Fruit fly (Drosophila melanogaster) whole organism, prepupa: ENCODE data around the gene HP1c.
A peak's percentile ranks its signal among the peaks of the same experiment; 100 is the strongest.

Experiments
- CG10631 ChIP-seq: fragments of 200-800 bp; sonication (Bioruptor generic); optimal IDR thresholded peaks from 2 replicates; lab custom pipeline; 2016; ENCODE audit warnings: missing biosample characterization, missing genetic modification characterization
- CG11294 ChIP-seq: fragments of 200-800 bp; sonication (Bioruptor generic); IDR thresholded peaks from 2 replicates; pipeline ENCODE4 v1.3.6; 2022; ENCODE audit warnings: missing biosample characterization, missing genetic modification characterization
- CG11762 ChIP-seq: fragments of 200-800 bp; sonication (Bioruptor generic); optimal IDR thresholded peaks from 3 replicates; lab custom pipeline; 2016; ENCODE audit warnings: missing biosample characterization, missing genetic modification characterization; ENCODE audit not compliant: insufficient read depth
- CG11902 ChIP-seq: fragments of 200-800 bp; sonication (Bioruptor generic); optimal IDR thresholded peaks from 3 replicates; lab custom pipeline; 2016; ENCODE audit warnings: missing biosample characterization, missing genetic modification characterization
- CG15336 ChIP-seq: fragments of 200-800 bp; sonication (Bioruptor generic); IDR thresholded peaks from 2 replicates; pipeline ENCODE4 v1.3.6; 2022; ENCODE audit warnings: missing biosample characterization, missing genetic modification characterization
- CG1621 ChIP-seq: fragments of 200-800 bp; sonication (Bioruptor generic); optimal IDR thresholded peaks from 3 replicates; lab custom pipeline; 2018; ENCODE audit warnings: missing biosample characterization, mild to moderate bottlenecking, missing genetic modification characterization
- CG16779 ChIP-seq: fragments of 200-800 bp; sonication (Bioruptor generic); optimal IDR thresholded peaks from 3 replicates; lab custom pipeline; 2017; ENCODE audit warnings: missing biosample characterization, mild to moderate bottlenecking, missing genetic modification characterization
- CG3032 ChIP-seq: fragments of 200-800 bp; optimal IDR thresholded peaks from 2 replicates; lab custom pipeline; 2019; ENCODE audit warnings: missing biosample characterization, mild to moderate bottlenecking, missing genetic modification characterization, moderate library complexity
- CG31627 ChIP-seq: fragments of 200-800 bp; sonication (Bioruptor generic); optimal IDR thresholded peaks from 3 replicates; lab custom pipeline; 2016; ENCODE audit warnings: missing biosample characterization, missing genetic modification characterization
- CG32006 ChIP-seq: fragments of 200-800 bp; sonication (Bioruptor generic); optimal IDR thresholded peaks from 3 replicates; lab custom pipeline; 2017; ENCODE audit warnings: missing biosample characterization, mild to moderate bottlenecking, missing genetic modification characterization
- CG34406 ChIP-seq: fragments of 200-800 bp; sonication (Bioruptor generic); optimal IDR thresholded peaks from 3 replicates; lab custom pipeline; 2016; ENCODE audit warnings: missing biosample characterization, missing genetic modification characterization
- CG3919 ChIP-seq: fragments of 200-800 bp; sonication (Bioruptor generic); optimal IDR thresholded peaks from 3 replicates; lab custom pipeline; 2016; ENCODE audit warnings: missing biosample characterization, missing genetic modification characterization
- CG4318 ChIP-seq: fragments of 200-800 bp; sonication (Bioruptor generic); optimal IDR thresholded peaks from 3 replicates; lab custom pipeline; 2017; ENCODE audit warnings: missing biosample characterization, mild to moderate bottlenecking, missing genetic modification characterization
- CG6163 ChIP-seq: fragments of 200-800 bp; sonication (Bioruptor generic); IDR thresholded peaks from 3 replicates; pipeline ENCODE4 v1.3.6; 2022; ENCODE audit warnings: missing biosample characterization, missing genetic modification characterization
- CG6276 ChIP-seq: fragments of 200-800 bp; sonication (Bioruptor generic); optimal IDR thresholded peaks from 2 replicates; lab custom pipeline; 2017; ENCODE audit warnings: missing biosample characterization, mild to moderate bottlenecking, missing genetic modification characterization
- CG6792 ChIP-seq: fragments of 200-800 bp; sonication (Bioruptor generic); optimal IDR thresholded peaks from 3 replicates; lab custom pipeline; 2016; ENCODE audit warnings: missing biosample characterization, missing genetic modification characterization
- CG6808 ChIP-seq: fragments of 200-800 bp; sonication (Bioruptor generic); optimal IDR thresholded peaks from 3 replicates; lab custom pipeline; 2017; ENCODE audit warnings: missing biosample characterization, missing genetic modification characterization, mild to moderate bottlenecking, moderate library complexity, missing genetic modification reagents
- CG6854 ChIP-seq: fragments of 200-800 bp; sonication (Bioruptor generic); optimal IDR thresholded peaks from 2 replicates; lab custom pipeline; 2017; ENCODE audit warnings: missing biosample characterization, mild to moderate bottlenecking, missing genetic modification characterization
- CG7368 ChIP-seq: fragments of 200-800 bp; sonication (Bioruptor generic); optimal IDR thresholded peaks from 3 replicates; lab custom pipeline; 2016; ENCODE audit warnings: missing biosample characterization, missing genetic modification characterization
- CG8119 ChIP-seq: fragments of 200-800 bp; sonication (Bioruptor generic); IDR thresholded peaks from 3 replicates; pipeline ENCODE4 v1.3.6; 2022; ENCODE audit warnings: missing biosample characterization, missing genetic modification characterization
- CG8319 ChIP-seq: fragments of 200-800 bp; sonication (Bioruptor generic); optimal IDR thresholded peaks from 3 replicates; lab custom pipeline; 2016; ENCODE audit warnings: missing biosample characterization, missing genetic modification characterization
- Eip75B ChIP-seq: fragments of 200-800 bp; sonication (Bioruptor generic); optimal IDR thresholded peaks from 3 replicates; lab custom pipeline; 2016; ENCODE audit warnings: missing biosample characterization, missing genetic modification characterization
- Eip93F ChIP-seq: fragments of 200-800 bp; sonication (Bioruptor generic); optimal IDR thresholded peaks from 2 replicates; lab custom pipeline; 2016; ENCODE audit warnings: missing biosample characterization, mild to moderate bottlenecking, missing genetic modification characterization
- Ets96B ChIP-seq: fragments of 200-800 bp; optimal IDR thresholded peaks from 2 replicates; lab custom pipeline; 2019; ENCODE audit warnings: missing biosample characterization, mild to moderate bottlenecking, missing genetic modification characterization, moderate library complexity
- Gug ChIP-seq: fragments of 200-800 bp; sonication (Bioruptor generic); IDR thresholded peaks from 2 replicates; pipeline ENCODE4 v1.3.6; 2022; ENCODE audit warnings: missing biosample characterization, missing genetic modification characterization
- Hr38 ChIP-seq: sonication (Bioruptor generic); optimal IDR thresholded peaks from 2 replicates; lab custom pipeline; 2016; ENCODE audit warnings: missing biosample characterization, missing genetic modification characterization
- Hr39 ChIP-seq: fragments of 200-800 bp; sonication (Bioruptor generic); optimal IDR thresholded peaks from 2 replicates; lab custom pipeline; 2016; ENCODE audit warnings: missing biosample characterization, missing genetic modification characterization
- Hr4 ChIP-seq: fragments of 200-800 bp; sonication (Bioruptor generic); optimal IDR thresholded peaks from 3 replicates; lab custom pipeline; 2016; ENCODE audit warnings: missing biosample characterization, missing genetic modification characterization
- Met ChIP-seq: fragments of 200-800 bp; sonication (Bioruptor generic); optimal IDR thresholded peaks from 3 replicates; lab custom pipeline; 2016; ENCODE audit warnings: missing biosample characterization, missing genetic modification characterization
- Smox ChIP-seq: fragments of 200-800 bp; sonication (Bioruptor generic); optimal IDR thresholded peaks from 3 replicates; lab custom pipeline; 2016; ENCODE audit warnings: missing biosample characterization, missing genetic modification characterization
- Sox14 ChIP-seq: fragments of 200-800 bp; sonication (Bioruptor generic); optimal IDR thresholded peaks from 3 replicates; lab custom pipeline; 2016; ENCODE audit warnings: missing biosample characterization, missing genetic modification characterization
- Sox15 ChIP-seq: fragments of 200-800 bp; sonication (Bioruptor generic); optimal IDR thresholded peaks from 3 replicates; lab custom pipeline; 2016; ENCODE audit warnings: missing biosample characterization, missing genetic modification characterization
- achi ChIP-seq: fragments of 200-800 bp; sonication (Bioruptor generic); optimal IDR thresholded peaks from 3 replicates; lab custom pipeline; 2016; ENCODE audit warnings: missing biosample characterization, missing genetic modification characterization
- acj6 ChIP-seq: fragments of 200-800 bp; sonication (Bioruptor generic); optimal IDR thresholded peaks from 3 replicates; lab custom pipeline; 2016; ENCODE audit warnings: missing biosample characterization, missing genetic modification characterization
- eg ChIP-seq: fragments of 200-800 bp; sonication (Bioruptor generic); IDR thresholded peaks from 3 replicates; pipeline ENCODE4 v1.3.6; 2022; ENCODE audit warnings: missing biosample characterization, missing genetic modification characterization
- esn ChIP-seq: fragments of 200-800 bp; sonication (Bioruptor generic); optimal IDR thresholded peaks from 2 replicates; lab custom pipeline; 2016; ENCODE audit warnings: missing biosample characterization, mild to moderate bottlenecking, missing genetic modification characterization, moderate library complexity
- lz ChIP-seq: fragments of 200-800 bp; sonication (Bioruptor generic); optimal IDR thresholded peaks from 3 replicates; lab custom pipeline; 2016; ENCODE audit warnings: missing biosample characterization, missing genetic modification characterization
- pdm3 ChIP-seq: fragments of 200-800 bp; sonication (Bioruptor generic); optimal IDR thresholded peaks from 3 replicates; lab custom pipeline; 2016; ENCODE audit warnings: missing biosample characterization, missing genetic modification characterization
- salr ChIP-seq, 2 experiments: fragments of 200-800 bp; sonication (Bioruptor generic); optimal IDR thresholded peaks; 3 replicates each; lab custom pipeline; 2016 to 2018; ENCODE audit warnings: missing biosample characterization in 2 of 2, missing genetic modification characterization in 2 of 2, mild to moderate bottlenecking in 1 of 2
- spab ChIP-seq: fragments of 200-800 bp; sonication (Bioruptor generic); optimal IDR thresholded peaks from 2 replicates; lab custom pipeline; 2017; ENCODE audit warnings: missing biosample characterization, mild to moderate bottlenecking, missing genetic modification characterization, missing genetic modification reagents
- ss ChIP-seq, 2 experiments: fragments of 200-800 bp; sonication (Bioruptor generic); optimal IDR thresholded peaks; 2 replicates in 1 of 2; 3 replicates in 1 of 2; lab custom pipeline; 2017 to 2018; ENCODE audit warnings: mild to moderate bottlenecking in 2 of 2, missing biosample characterization in 2 of 2, missing genetic modification characterization in 2 of 2, moderate library complexity in 1 of 2
- svp ChIP-seq: fragments of 200-800 bp; sonication (Bioruptor generic); peaks from one replicate; lab custom pipeline; 2016; ENCODE audit warnings: missing biosample characterization, missing genetic modification characterization
- vri ChIP-seq: fragments of 200-800 bp; sonication (Bioruptor generic); optimal IDR thresholded peaks from 3 replicates; lab custom pipeline; 2016; ENCODE audit warnings: missing biosample characterization, mild to moderate bottlenecking, missing genetic modification characterization

HP1c gene

dm6 chr3R:22727857-22728256 is 17.6 kb upstream of the HP1c start:
- peak; percentile 41 for TF ChIP-seq esn
- no peak for TF ChIP-seq CG8119
- TF ChIP-seq CG16779 (tag; lab: Kevin White, UChicago) = no peak
- TF ChIP-seq CG4318 (GFP tag; lab: Kevin White, UChicago) = peak; percentile 13
- TF ChIP-seq CG6854 (GFP tag; lab: Kevin White, UChicago) = no peak
- no peak for TF ChIP-seq CG6276 (GFP tag; lab: Kevin White, UChicago)
- TF ChIP-seq CG11294 (GFP tag; lab: Robert Waterston, UW) = peak; percentile 41; the same call in 1 of the 2 replicates
- peak; percentile 80 for TF ChIP-seq CG15336 (GFP tag; lab: Robert Waterston, UW)
- no peak for TF ChIP-seq ss (GFP tag; optimal IDR thresholded peaks at IDR 0.05; lab: Kevin White, UChicago)
- TF ChIP-seq Hr38 (GFP tag; lab: Kevin White, UChicago) = no peak
- TF ChIP-seq CG10631 (GFP tag; lab: Kevin White, UChicago) = peak; percentile 9
- peak; percentile 7 for TF ChIP-seq vri (GFP tag; lab: Kevin White, UChicago)
- TF ChIP-seq Smox = no peak
- peak; percentile 87 for TF ChIP-seq eg (GFP tag; lab: Robert Waterston, UW)
- TF ChIP-seq Eip93F (GFP tag; lab: Kevin White, UChicago) = no peak
- peak; percentile 56 for TF ChIP-seq svp
- no peak for TF ChIP-seq achi (GFP tag; lab: Kevin White, UChicago)
- TF ChIP-seq CG32006 (GFP tag; lab: Kevin White, UChicago) = peak; percentile 72
- TF ChIP-seq CG31627 (GFP tag; lab: Kevin White, UChicago) = peak; percentile 48
- peak; percentile 16 for TF ChIP-seq lz (GFP tag; lab: Kevin White, UChicago)
- no peak for TF ChIP-seq CG3919 (GFP tag; lab: Kevin White, UChicago)
- TF ChIP-seq salr (GFP tag; optimal IDR thresholded peaks at IDR 0.05; lab: Kevin White, UChicago) = no peak
- no peak for TF ChIP-seq CG3032 (tag; lab: Kevin White, UChicago)
- no peak for TF ChIP-seq Met (GFP tag; lab: Kevin White, UChicago)
- TF ChIP-seq acj6 (GFP tag; lab: Kevin White, UChicago) = no peak
- TF ChIP-seq CG11762 (GFP tag; lab: Kevin White, UChicago) = no peak
- no peak for TF ChIP-seq Hr39 (GFP tag; lab: Kevin White, UChicago)
- TF ChIP-seq CG11902 (GFP tag; lab: Kevin White, UChicago) = no peak
- TF ChIP-seq CG8319 (GFP tag; lab: Kevin White, UChicago) = peak; percentile 32
- TF ChIP-seq Ets96B = no peak
- TF ChIP-seq CG6792 = peak; percentile 16
- TF ChIP-seq CG6163 = no peak
- TF ChIP-seq Hr4 (GFP tag; lab: Kevin White, UChicago) = peak; percentile 67
- peak; percentile 54 for TF ChIP-seq Gug (GFP tag; lab: Robert Waterston, UW)

- no peak for TF ChIP-seq CG8119
- TF ChIP-seq CG34406 = no peak
- TF ChIP-seq Sox15 (GFP tag; lab: Kevin White, UChicago) = no peak
- no peak for TF ChIP-seq CG31627 (GFP tag; lab: Kevin White, UChicago)
- no peak for TF ChIP-seq vri (GFP tag; lab: Kevin White, UChicago)
- no peak for TF ChIP-seq Eip75B (GFP tag; lab: Kevin White, UChicago)
- TF ChIP-seq spab (GFP tag; lab: Kevin White, UChicago) = no peak
- TF ChIP-seq eg (GFP tag; lab: Robert Waterston, UW) = no peak
Observed at dm6 chr3R:22732995-22733394, 12.4 kb upstream of the HP1c start.

DNA sequence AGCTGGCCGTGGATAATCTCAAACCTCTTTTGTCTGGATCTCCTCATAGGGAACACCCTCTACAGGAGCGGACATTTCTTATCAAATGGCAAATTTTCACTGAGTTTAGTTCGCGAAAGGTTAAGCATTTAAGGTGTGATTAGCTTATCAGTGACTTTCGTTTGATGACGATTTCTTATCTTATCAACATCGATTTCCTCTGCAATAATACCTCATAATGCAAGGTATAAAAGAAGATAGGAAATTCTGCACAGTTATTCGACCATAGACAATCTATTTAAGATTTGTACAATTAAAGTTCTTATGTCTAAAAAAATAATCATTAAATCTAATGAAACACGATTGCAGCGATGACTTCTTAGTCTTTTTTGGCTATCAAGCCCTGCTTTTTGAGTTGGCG is 11.7 kb upstream of the HP1c start, which contains the start of gene Takl2:
TSS of gene Takl2 (minus strand) at position 101 of the 400 bp plus-strand sequence.
- TF ChIP-seq CG6163 (no peak), Sox14 (GFP tag; lab: Kevin White, UChicago) (no peak), Smox (no peak), CG6808 (GFP tag; lab: Kevin White, UChicago) (no peak), Eip93F (GFP tag; lab: Kevin White, UChicago) (no peak), CG1621 (no peak), CG3032 (tag; lab: Kevin White, UChicago) (no peak), CG34406 (no peak), CG7368 (no peak), Gug (GFP tag; lab: Robert Waterston, UW) (no peak), pdm3 (GFP tag; lab: Kevin White, UChicago) (no peak)
